Worm (Caenorhabditis elegans) whole organism, midembryonic: ENCODE results near the gene C43F9.4.

Experiments used
- cog-1 ChIP-seq: sonication (generic microtip); optimal IDR thresholded peaks from 2 replicates; lab custom pipeline; 2016; ENCODE audit warnings: missing genetic modification characterization, missing compliant biosample characterization
- flt-1 ChIP-seq: fragments of 200-800 bp; sonication (Bioruptor generic); IDR thresholded peaks from 2 replicates; pipeline ENCODE4 v1.3.6; 2022; ENCODE audit warnings: missing genetic modification characterization, missing compliant biosample characterization
- ref-1 ChIP-seq: fragments of 200-800 bp; sonication (Bioruptor generic); conservative IDR thresholded peaks from 2 replicates; pipeline ENCODE4 v1.3.6; 2022; ENCODE audit warnings: missing genetic modification reagents, missing genetic modification characterization, missing compliant biosample characterization
- tab-1 ChIP-seq: fragments of 200-800 bp; sonication (Bioruptor generic); IDR thresholded peaks from 2 replicates; pipeline ENCODE4 v1.3.6; 2022; ENCODE audit warnings: missing genetic modification characterization, missing compliant biosample characterization
- ztf-23 ChIP-seq: fragments of 200-800 bp; sonication (Bioruptor generic); IDR thresholded peaks from 2 replicates; pipeline ENCODE4 v1.3.6; 2022; ENCODE audit warnings: missing genetic modification reagents, missing genetic modification characterization, missing compliant biosample characterization
- ztf-29 ChIP-seq: fragments of 200-800 bp; sonication (Bioruptor generic); IDR thresholded peaks from 2 replicates; pipeline ENCODE4 v1.3.6; 2022; ENCODE audit warnings: missing genetic modification reagents, missing genetic modification characterization, missing compliant biosample characterization

DNA sequence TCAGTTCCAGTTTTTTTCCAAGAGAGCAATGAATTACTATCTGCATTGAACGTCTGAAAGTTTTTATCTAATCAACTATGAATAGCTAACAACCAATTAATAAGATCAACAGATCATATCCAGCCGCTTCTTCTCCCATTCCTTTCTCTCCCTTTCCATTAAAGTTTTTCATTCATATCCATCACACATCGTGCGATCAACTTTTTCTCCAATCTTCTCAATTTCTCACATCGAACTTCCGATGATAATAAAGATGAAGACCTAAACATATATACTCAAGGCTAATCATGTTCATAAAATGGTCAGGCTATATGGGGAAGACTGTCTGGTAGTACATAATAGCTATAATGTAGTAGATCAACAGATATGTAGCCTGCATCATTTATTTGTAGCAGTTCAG is 23.3 kb upstream of the C43F9.4 start:
- TF ChIP-seq flt-1 (no peak), cog-1 (tag; lab: Kevin White, UChicago) (no peak), ztf-29 (GFP tag; lab: Robert Waterston, UW) (no peak), tab-1 (GFP tag; lab: Robert Waterston, UW) (no peak), ref-1 (GFP tag; lab: Robert Waterston, UW) (no peak), ztf-23 (GFP tag; lab: Robert Waterston, UW) (no peak)
